Worm (Caenorhabditis elegans) whole organism, L3 larva: ENCODE measurements around the gene Y51B9A.5.
"Not testable (repeated sequence)": the region's sequence is repeated elsewhere in the genome, so short reads cannot be mapped to it uniquely, and the experiment has no call there.

Source experiments
- ZK546.5 ChIP-seq: sonication (generic microtip); optimal IDR thresholded peaks from 2 replicates; lab custom pipeline; 2017; ENCODE audit warnings: missing biosample characterization, missing genetic modification characterization
- ama-1 ChIP-seq: fragments of 150-350 bp; optimal IDR thresholded peaks from 2 replicates; lab custom pipeline; 2018
- ceh-28 ChIP-seq: fragments of 150-350 bp; optimal IDR thresholded peaks from 2 replicates; lab custom pipeline; 2014; ENCODE audit warnings: missing biosample characterization, missing genetic modification reagents, missing genetic modification characterization
- ceh-82 ChIP-seq: fragments of 150-350 bp; optimal IDR thresholded peaks from 2 replicates; lab custom pipeline; 2014; ENCODE audit warnings: missing biosample characterization, missing genetic modification characterization
- daf-12 ChIP-seq: fragments of 150-350 bp; optimal IDR thresholded peaks from 2 replicates; lab custom pipeline; 2014; ENCODE audit warnings: missing biosample characterization, missing genetic modification reagents, missing genetic modification characterization
- egl-27 ChIP-seq: sonication (generic microtip); optimal IDR thresholded peaks from 4 replicates; lab custom pipeline; 2017; ENCODE audit warnings: missing biosample characterization, missing genetic modification reagents, missing genetic modification characterization
- egl-5 ChIP-seq: fragments of 150-350 bp; optimal IDR thresholded peaks from 2 replicates; lab custom pipeline; 2017; ENCODE audit warnings: missing biosample characterization, missing genetic modification reagents, missing genetic modification characterization, inconsistent platforms
- elt-1 ChIP-seq: fragments of 150-350 bp; optimal IDR thresholded peaks from 2 replicates; lab custom pipeline; 2014; ENCODE audit warnings: missing biosample characterization, missing genetic modification characterization
- elt-3 ChIP-seq, 3 experiments: fragments of 150-350 bp in 1 of 3; sonication (generic microtip) in 2 of 3; optimal IDR thresholded peaks; 2 replicates in 2 of 3; 4 replicates in 1 of 3; lab custom pipeline; 2014 to 2017; ENCODE audit warnings: missing biosample characterization in 3 of 3, missing genetic modification characterization in 3 of 3
- eor-1 ChIP-seq, 2 experiments: fragments of 150-350 bp; optimal IDR thresholded peaks; 2 replicates each; lab custom pipeline; 2014 to 2018; ENCODE audit warnings: missing biosample characterization in 2 of 2, missing genetic modification characterization in 2 of 2
- fkh-2 ChIP-seq: fragments of 150-350 bp; optimal IDR thresholded peaks from 2 replicates; lab custom pipeline; 2014; ENCODE audit warnings: missing biosample characterization, missing genetic modification reagents, missing genetic modification characterization
- jun-1 ChIP-seq: fragments of 150-350 bp; optimal IDR thresholded peaks from 2 replicates; lab custom pipeline; 2014; ENCODE audit warnings: missing biosample characterization, missing genetic modification reagents, missing genetic modification characterization
- mdl-1 ChIP-seq: fragments of 150-350 bp; optimal IDR thresholded peaks from 2 replicates; lab custom pipeline; 2014; ENCODE audit warnings: missing biosample characterization, missing genetic modification characterization
- nfya-1 ChIP-seq: sonication (generic microtip); optimal IDR thresholded peaks from 2 replicates; lab custom pipeline; 2017; ENCODE audit warnings: missing genetic modification characterization, mild to moderate bottlenecking, missing compliant biosample characterization, antibody characterized with exemption, moderate library complexity; ENCODE audit not compliant: insufficient read depth
- nhr-11 ChIP-seq: fragments of 150-350 bp; optimal IDR thresholded peaks from 2 replicates; lab custom pipeline; 2014; ENCODE audit warnings: missing biosample characterization, missing genetic modification characterization
- nhr-12 ChIP-seq: fragments of 150-350 bp; optimal IDR thresholded peaks from 2 replicates; lab custom pipeline; 2014; ENCODE audit warnings: missing biosample characterization, missing genetic modification characterization
- nhr-23 ChIP-seq: fragments of 150-350 bp; optimal IDR thresholded peaks from 2 replicates; lab custom pipeline; 2014; ENCODE audit warnings: missing biosample characterization, missing genetic modification reagents, missing genetic modification characterization
- nhr-43 ChIP-seq: sonication (generic microtip); optimal IDR thresholded peaks from 2 replicates; lab custom pipeline; 2016; ENCODE audit warnings: mild to moderate bottlenecking, missing genetic modification characterization, missing compliant biosample characterization; ENCODE audit not compliant: poor library complexity, severe bottlenecking
- nhr-76 ChIP-seq: fragments of 150-350 bp; sonication (generic microtip); optimal IDR thresholded peaks from 5 replicates; lab custom pipeline; 2014; ENCODE audit warnings: missing biosample characterization, missing genetic modification characterization
- pha-4 ChIP-seq: fragments of 150-350 bp; optimal IDR thresholded peaks from 2 replicates; lab custom pipeline; 2014; ENCODE audit warnings: missing biosample characterization, missing genetic modification reagents, missing genetic modification characterization
- tbx-2 ChIP-seq: sonication (generic microtip); optimal IDR thresholded peaks from 2 replicates; lab custom pipeline; 2016; ENCODE audit warnings: mild to moderate bottlenecking, missing genetic modification characterization, missing compliant biosample characterization
- unc-39 ChIP-seq: sonication (generic microtip); optimal IDR thresholded peaks from 4 replicates; lab custom pipeline; 2017; ENCODE audit warnings: missing biosample characterization, missing genetic modification characterization

Y51B9A.5 gene

DNA sequence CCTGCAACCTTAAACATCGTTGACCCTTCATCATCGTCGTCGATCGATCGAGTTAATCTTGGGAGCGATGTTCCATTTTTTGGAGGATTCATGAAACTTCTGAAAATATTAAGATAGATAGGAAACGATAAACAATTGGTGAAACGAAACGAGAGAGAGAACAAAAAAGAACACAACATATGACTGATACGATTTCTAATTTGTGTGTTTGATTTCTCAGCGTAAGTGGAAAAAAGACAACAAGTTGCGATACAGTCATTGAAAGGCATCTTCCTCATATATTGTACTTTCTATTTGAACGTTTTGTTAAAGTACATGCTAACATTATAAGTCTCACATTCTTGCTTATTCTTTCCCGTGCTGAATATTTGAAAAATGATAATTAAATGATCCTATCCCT, 48.2 kb downstream of the Y51B9A.5 start, which contains the start of gene R09D1.12:
Gene R09D1.12, minus strand, starts transcription at position 101 of the 400 bp plus-strand sequence.
- not testable (repeated sequence) for TF ChIP-seq nhr-43; ceh-28; nhr-23 (tag; lab: Kevin White, UChicago)

DNA sequence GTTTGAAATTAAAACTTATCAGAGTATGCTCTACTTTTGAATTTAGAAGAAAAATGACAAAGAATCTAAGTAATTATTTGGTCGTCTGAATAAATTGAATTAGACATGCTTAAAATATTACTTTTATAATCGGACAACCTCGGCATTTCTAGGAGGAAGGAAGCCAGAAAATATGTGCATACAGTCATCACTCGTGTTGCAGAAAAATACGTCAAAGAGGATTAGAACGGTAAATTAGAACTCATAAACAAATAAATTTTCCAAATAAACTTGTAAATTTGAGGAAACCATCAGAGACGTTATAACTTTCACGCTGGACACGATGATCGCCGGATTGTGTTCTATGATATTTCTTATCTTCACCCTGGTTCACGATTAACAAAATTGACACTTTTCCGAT, 50.4 kb downstream of the Y51B9A.5 start, which contains the start of gene chil-19:
Gene chil-19, minus strand, starts transcription at position 101 of the 400 bp plus-strand sequence.
- TF ChIP-seq eor-1 (tag; optimal IDR thresholded peaks at IDR 0.05; lab: Kevin White, UChicago) (no peak), fkh-2 (tag; lab: Kevin White, UChicago) (no peak), tbx-2 (tag; lab: Kevin White, UChicago) (no peak), ZK546.5 (tag; lab: Kevin White, UChicago) (no peak), nfya-1 (no peak), nhr-76 (no peak), mdl-1 (tag; lab: Kevin White, UChicago) (no peak), ama-1 (no peak), nhr-11 (tag; lab: Kevin White, UChicago) (no peak), jun-1 (tag; lab: Kevin White, UChicago) (no peak), egl-27 (tag; lab: Kevin White, UChicago) (no peak), ceh-82 (tag; lab: Kevin White, UChicago) (no peak), elt-3 (tag; optimal IDR thresholded peaks at IDR 0.05; lab: Kevin White, UChicago) (no peak), unc-39 (tag; lab: Kevin White, UChicago) (no peak), elt-1 (tag; lab: Kevin White, UChicago) (no peak), egl-5 (tag; lab: Kevin White, UChicago) (no peak), daf-12 (tag; lab: Kevin White, UChicago) (no peak), nhr-23 (tag; lab: Kevin White, UChicago) (no peak), pha-4 (tag; lab: Kevin White, UChicago) (no peak), nhr-12 (tag; lab: Kevin White, UChicago) (no peak)
- TF ChIP-seq, all 47 proteins: peak for 0
